Worm (Caenorhabditis elegans): Measurements from ENCODE around the gene T28A11.22.

The T28A11.22 gene

DNA sequence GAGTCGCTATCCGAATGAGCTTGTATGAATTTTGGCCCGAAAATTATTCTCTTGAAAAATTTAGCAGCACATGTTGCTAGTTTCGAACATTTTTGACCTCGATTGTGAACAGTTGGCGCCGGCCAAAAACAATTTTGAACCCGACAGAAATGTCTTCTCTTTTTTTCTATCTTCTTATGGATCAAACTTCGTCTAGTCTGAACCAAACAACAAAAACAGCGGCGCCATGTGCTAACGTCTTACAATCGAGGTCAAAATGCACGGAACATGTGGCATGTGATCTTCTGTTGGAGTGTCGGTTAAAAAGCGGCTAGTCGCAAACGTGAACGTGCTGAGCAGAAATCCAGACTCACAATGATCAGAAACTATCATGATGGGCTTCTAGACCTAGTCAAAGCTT is 18.8 kb downstream of the T28A11.22 start:
- TF ChIP-seq bed-3 (GFP tag; optimal IDR thresholded peaks at IDR 0.05) = no peak
- TF ChIP-seq drap-1 (GFP tag; optimal IDR thresholded peaks at IDR 0.05) = no peak
- TF ChIP-seq flh-1 (GFP tag; optimal IDR thresholded peaks at IDR 0.05) = no peak
- no peak for TF ChIP-seq ceh-43 (GFP tag; optimal IDR thresholded peaks at IDR 0.05)
- no peak for TF ChIP-seq elt-1 (tag; optimal IDR thresholded peaks at IDR 0.05; ENCODE audit: borderline replicate concordance, insufficient read depth)
- TF ChIP-seq pha-4 (tag; optimal IDR thresholded peaks at IDR 0.05) = no peak
- no peak for TF ChIP-seq mep-1 (tag; optimal IDR thresholded peaks at IDR 0.05)
- TF ChIP-seq ham-2 (GFP tag; optimal IDR thresholded peaks at IDR 0.05) = no peak
- TF ChIP-seq nhr-28 (tag; optimal IDR thresholded peaks at IDR 0.05) = no peak
- TF ChIP-seq zip-8 (tag; optimal IDR thresholded peaks at IDR 0.05) = no peak
- no peak for TF ChIP-seq ceh-83 (GFP tag; optimal IDR thresholded peaks at IDR 0.05)
- TF ChIP-seq mls-2 (tag; optimal IDR thresholded peaks at IDR 0.05) = no peak
- TF ChIP-seq sem-2 (GFP tag; optimal IDR thresholded peaks at IDR 0.05) = no peak
- TF ChIP-seq M03D4.4 (tag; optimal IDR thresholded peaks at IDR 0.05) = no peak
- no peak for TF ChIP-seq nhr-12 (tag; optimal IDR thresholded peaks at IDR 0.05)
- TF ChIP-seq cnd-1 (tag; optimal IDR thresholded peaks at IDR 0.05) = no peak
- no peak for TF ChIP-seq sptf-1 (tag; optimal IDR thresholded peaks at IDR 0.05)
- no peak for TF ChIP-seq unc-39 (tag; optimal IDR thresholded peaks at IDR 0.05)

DNA sequence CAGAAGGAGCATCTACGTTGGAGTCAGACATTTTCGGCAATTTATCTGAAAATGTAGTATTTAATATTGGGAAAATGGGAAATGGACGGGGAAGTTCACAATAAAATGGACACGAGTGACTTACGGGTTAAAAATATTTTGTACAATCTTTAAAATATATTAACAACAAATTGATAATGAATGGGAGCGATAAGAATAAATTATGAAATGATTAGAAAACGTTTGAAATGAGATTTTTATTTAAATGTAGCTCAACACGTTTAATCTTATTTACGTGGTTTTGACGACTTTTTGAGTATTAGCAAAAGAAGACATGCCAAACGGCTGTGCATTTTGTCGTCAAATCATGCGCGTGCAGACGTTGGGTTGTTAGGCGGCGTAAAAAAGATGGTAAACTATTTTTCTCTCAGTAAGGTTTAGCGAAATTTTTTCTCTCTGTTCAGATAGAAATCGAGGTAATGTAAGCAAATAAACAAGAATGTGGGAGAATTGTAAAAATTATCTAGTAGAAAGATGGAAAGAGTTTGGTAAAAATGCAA is 20.8 kb downstream of the T28A11.22 start, which contains the start of gene fbxa-64:
fbxa-64 (minus strand) TSS at position 51 of the 539 bp plus-strand sequence.
- no peak for TF ChIP-seq blmp-1 (tag; optimal IDR thresholded peaks at IDR 0.05)
- no peak for TF ChIP-seq sptf-1 (tag; optimal IDR thresholded peaks at IDR 0.05)
- TF ChIP-seq flh-1 (GFP tag; optimal IDR thresholded peaks at IDR 0.05) = no peak
- no peak for TF ChIP-seq ham-2 (GFP tag; optimal IDR thresholded peaks at IDR 0.05)
- no peak for TF ChIP-seq nhr-28 (tag; optimal IDR thresholded peaks at IDR 0.05)
- TF ChIP-seq elt-1 (tag; optimal IDR thresholded peaks at IDR 0.05; ENCODE audit: borderline replicate concordance, insufficient read depth) = no peak
- no peak for TF ChIP-seq nhr-2 (tag; optimal IDR thresholded peaks at IDR 0.05)
- no peak for TF ChIP-seq cnd-1 (tag; optimal IDR thresholded peaks at IDR 0.05)
- no peak for TF ChIP-seq lin-32 (GFP tag; optimal IDR thresholded peaks at IDR 0.05)
- TF ChIP-seq elt-3 (tag; optimal IDR thresholded peaks at IDR 0.05) = no peak
- no peak for TF ChIP-seq snpc-4 (tag; optimal IDR thresholded peaks at IDR 0.05)
- no peak for TF ChIP-seq nhr-12 (tag; optimal IDR thresholded peaks at IDR 0.05)
- TF ChIP-seq ceh-39 (tag; optimal IDR thresholded peaks at IDR 0.05) = no peak

DNA sequence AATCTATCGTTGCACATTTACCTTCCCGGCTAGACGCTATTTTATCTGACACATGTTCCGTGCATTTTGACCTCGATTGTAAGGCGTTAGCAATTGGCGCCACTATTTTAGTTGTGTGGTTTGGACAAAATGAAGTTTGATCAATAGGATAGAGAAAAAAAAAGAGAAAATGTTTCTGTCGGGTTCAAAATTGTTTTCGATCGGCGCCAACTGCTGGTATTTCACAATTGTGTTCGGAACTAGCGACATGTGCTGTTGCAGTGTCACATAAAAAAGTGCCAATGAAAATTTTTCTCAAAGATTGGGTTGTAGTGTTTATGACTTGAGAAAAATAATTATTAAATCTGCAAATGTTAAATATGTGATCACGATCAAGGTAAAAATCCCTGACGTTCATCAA is 21.8 kb downstream of the T28A11.22 start:
- TF ChIP-seq elt-3 (tag; optimal IDR thresholded peaks at IDR 0.05) = no peak
- no peak for TF ChIP-seq elt-1 (tag; optimal IDR thresholded peaks at IDR 0.05; ENCODE audit: borderline replicate concordance, insufficient read depth)
- no peak for TF ChIP-seq bed-3 (GFP tag; optimal IDR thresholded peaks at IDR 0.05)
- TF ChIP-seq lin-13 (tag; optimal IDR thresholded peaks at IDR 0.05) = no peak
- TF ChIP-seq mab-5 (tag; optimal IDR thresholded peaks at IDR 0.05) = no peak
- no peak for TF ChIP-seq unc-39 (tag; optimal IDR thresholded peaks at IDR 0.05)
- TF ChIP-seq ham-2 (GFP tag; optimal IDR thresholded peaks at IDR 0.05) = no peak
- TF ChIP-seq nhr-237 (tag; optimal IDR thresholded peaks at IDR 0.05) = no peak
- TF ChIP-seq ceh-39 (tag; optimal IDR thresholded peaks at IDR 0.05) = no peak
- no peak for TF ChIP-seq sem-2 (GFP tag; optimal IDR thresholded peaks at IDR 0.05)
- no peak for TF ChIP-seq drap-1 (GFP tag; optimal IDR thresholded peaks at IDR 0.05)
- TF ChIP-seq blmp-1 (tag; optimal IDR thresholded peaks at IDR 0.05) = no peak
- TF ChIP-seq flh-1 (GFP tag; optimal IDR thresholded peaks at IDR 0.05) = no peak
- no peak for TF ChIP-seq ceh-83 (GFP tag; optimal IDR thresholded peaks at IDR 0.05)

DNA sequence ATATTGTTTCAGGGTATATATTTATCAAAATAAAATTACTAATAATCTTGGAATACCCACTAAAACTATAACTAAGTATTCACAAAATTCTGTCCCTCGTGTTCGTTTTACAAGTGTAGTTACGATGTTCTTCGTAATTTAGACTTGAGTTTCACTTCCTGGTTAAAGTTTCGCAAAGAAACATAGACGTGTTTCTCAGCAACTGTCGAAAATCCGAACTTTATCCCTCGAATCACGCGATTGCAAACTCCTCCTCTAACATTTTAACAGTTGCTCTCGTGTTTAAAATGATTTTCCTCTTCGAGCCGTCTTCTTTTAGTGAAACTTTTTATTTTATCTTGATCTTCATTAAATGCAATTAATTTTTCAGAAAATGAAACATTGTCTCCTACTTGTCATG is 22.6 kb downstream of the T28A11.22 start, which contains the start of gene T28A11.2:
T28A11.2 (plus strand) TSS at position 371 of the 400 bp plus-strand sequence.
- TF ChIP-seq unc-39 (tag; optimal IDR thresholded peaks at IDR 0.05) (no peak), lsy-2 (tag; optimal IDR thresholded peaks at IDR 0.05) (no peak), nhr-28 (tag; optimal IDR thresholded peaks at IDR 0.05) (no peak), ceh-39 (tag; optimal IDR thresholded peaks at IDR 0.05) (no peak), snpc-4 (tag; optimal IDR thresholded peaks at IDR 0.05) (no peak), sptf-1 (tag; optimal IDR thresholded peaks at IDR 0.05) (no peak), elt-1 (tag; optimal IDR thresholded peaks at IDR 0.05; ENCODE audit: borderline replicate concordance, insufficient read depth) (no peak), blmp-1 (tag; optimal IDR thresholded peaks at IDR 0.05) (no peak), ceh-83 (GFP tag; optimal IDR thresholded peaks at IDR 0.05) (no peak), ztf-11 (tag; optimal IDR thresholded peaks at IDR 0.05) (no peak), nhr-12 (tag; optimal IDR thresholded peaks at IDR 0.05) (no peak), lin-32 (GFP tag; optimal IDR thresholded peaks at IDR 0.05) (no peak), M03D4.4 (tag; optimal IDR thresholded peaks at IDR 0.05) (no peak), ham-2 (GFP tag; optimal IDR thresholded peaks at IDR 0.05) (no peak)

DNA sequence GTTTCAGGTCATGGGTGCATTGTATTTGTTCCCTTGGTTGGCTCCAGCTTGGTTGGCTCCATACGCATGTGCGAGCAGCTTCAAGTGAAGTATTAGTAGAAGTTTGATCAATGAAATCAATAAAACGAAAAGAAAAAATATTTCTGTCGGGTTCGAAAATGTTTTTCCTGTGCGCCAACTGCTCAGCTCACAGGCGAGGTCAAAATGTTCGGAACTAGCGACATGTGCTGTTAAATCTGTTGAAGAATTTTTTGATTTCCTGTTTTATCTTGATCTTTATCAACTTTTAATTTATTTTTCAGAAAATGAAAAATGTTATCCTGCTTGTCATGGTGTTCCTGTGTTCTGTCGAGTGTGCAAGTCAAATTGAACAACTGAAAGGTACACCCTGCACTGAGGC is 24.1 kb downstream of the T28A11.22 start, which contains the start of gene T28A11.25:
T28A11.25 (plus strand) TSS at position 301 of the 400 bp plus-strand sequence.
- TF ChIP-seq lsy-2 (tag; optimal IDR thresholded peaks at IDR 0.05) = no peak

All from whole organism, mixed stage, embryonic.